Worm (Caenorhabditis elegans) whole organism, L4 larva: ENCODE results near the gene K08H2.7.

Experiments
- D1046.2 ChIP-seq: fragments of 200-800 bp; sonication (Bioruptor generic); IDR thresholded peaks from 2 replicates; pipeline ENCODE4 v1.3.6; 2022; ENCODE audit warnings: missing genetic modification characterization, missing compliant biosample characterization
- F26F4.8 ChIP-seq: fragments of 200-800 bp; sonication (Bioruptor generic); conservative IDR thresholded peaks from 2 replicates; pipeline ENCODE4 v1.3.6; 2022; ENCODE audit warnings: missing genetic modification characterization, missing compliant biosample characterization
- F37D6.2 ChIP-seq: sonication (generic microtip); optimal IDR thresholded peaks from 2 replicates; lab custom pipeline; 2016; ENCODE audit warnings: mild to moderate bottlenecking, missing genetic modification characterization, missing compliant biosample characterization
- F49E8.2 ChIP-seq: sonication (generic microtip); optimal IDR thresholded peaks from 2 replicates; lab custom pipeline; 2016; ENCODE audit warnings: missing compliant biosample characterization, mild to moderate bottlenecking, missing genetic modification characterization, borderline replicate concordance
- Y5F2A.4 ChIP-seq: fragments of 200-800 bp; sonication (Bioruptor generic); optimal IDR thresholded peaks from 2 replicates; lab custom pipeline; 2018; ENCODE audit warnings: mild to moderate bottlenecking, missing genetic modification characterization, missing compliant biosample characterization
- Y75B8A.6 ChIP-seq: fragments of 200-800 bp; sonication (Bioruptor generic); IDR thresholded peaks from 2 replicates; pipeline ENCODE4 v1.3.6; 2022; ENCODE audit warnings: missing genetic modification reagents, missing genetic modification characterization, missing compliant biosample characterization
- aha-1 ChIP-seq: fragments of 150-350 bp; peaks from one replicate; lab custom pipeline; 2014; ENCODE audit warnings: missing biosample characterization, missing genetic modification characterization
- ama-1 ChIP-seq: fragments of 150-350 bp; optimal IDR thresholded peaks from 2 replicates; lab custom pipeline; 2014; ENCODE audit warnings: inconsistent platforms, mixed read lengths
- ceh-20 ChIP-seq: fragments of 200-800 bp; sonication (Bioruptor generic); IDR thresholded peaks from 2 replicates; pipeline ENCODE4 v1.3.6; 2022; ENCODE audit warnings: missing genetic modification reagents, missing genetic modification characterization, missing compliant biosample characterization
- ceh-28 ChIP-seq: fragments of 150-350 bp; optimal IDR thresholded peaks from 2 replicates; lab custom pipeline; 2014; ENCODE audit warnings: missing biosample characterization, missing genetic modification reagents, missing genetic modification characterization
- ceh-32 ChIP-seq: sonication (generic microtip); optimal IDR thresholded peaks from 2 replicates; lab custom pipeline; 2016; ENCODE audit warnings: mild to moderate bottlenecking, missing genetic modification characterization, missing compliant biosample characterization; ENCODE audit not compliant: poor library complexity
- ceh-82 ChIP-seq: sonication (generic microtip); optimal IDR thresholded peaks from 2 replicates; lab custom pipeline; 2017; ENCODE audit warnings: missing biosample characterization, missing genetic modification characterization
- daf-16 ChIP-seq, 3 experiments: sonication (generic microtip); optimal IDR thresholded peaks; 2 replicates each; lab custom pipeline; 2016 to 2017; ENCODE audit warnings: missing genetic modification characterization in 3 of 3, missing genetic modification reagents in 3 of 3, mild to moderate bottlenecking in 2 of 3, missing compliant biosample characterization in 2 of 3, missing biosample characterization in 1 of 3, moderate library complexity in 1 of 3
- daf-8 ChIP-seq: fragments of 200-800 bp; sonication (Bioruptor generic); IDR thresholded peaks from 2 replicates; pipeline ENCODE4 v1.3.6; 2022; ENCODE audit warnings: missing genetic modification characterization, missing compliant biosample characterization
- dpl-1 ChIP-seq: fragments of 150-350 bp; optimal IDR thresholded peaks from 2 replicates; lab custom pipeline; 2014; ENCODE audit warnings: missing biosample characterization, missing genetic modification reagents, missing genetic modification characterization
- lim-7 ChIP-seq: fragments of 200-800 bp; sonication (Bioruptor generic); IDR thresholded peaks from 2 replicates; pipeline ENCODE4 v1.3.6; 2022; ENCODE audit warnings: missing genetic modification characterization, missing compliant biosample characterization
- lin-13 ChIP-seq: fragments of 150-350 bp; optimal IDR thresholded peaks from 2 replicates; lab custom pipeline; 2014; ENCODE audit warnings: missing biosample characterization, missing genetic modification reagents, missing genetic modification characterization
- lin-15B ChIP-seq: fragments of 150-350 bp; sonication (generic microtip); optimal IDR thresholded peaks from 3 replicates; lab custom pipeline; 2014; ENCODE audit warnings: missing biosample characterization, missing genetic modification characterization
- lin-29 ChIP-seq: fragments of 200-800 bp; sonication (Bioruptor generic); IDR thresholded peaks from 2 replicates; pipeline ENCODE4 v1.3.6; 2022; ENCODE audit warnings: missing genetic modification reagents, missing genetic modification characterization, missing compliant biosample characterization
- lir-3 ChIP-seq: sonication (generic microtip); optimal IDR thresholded peaks from 2 replicates; lab custom pipeline; 2016; ENCODE audit warnings: mild to moderate bottlenecking, missing genetic modification characterization, missing compliant biosample characterization
- mdl-1 ChIP-seq, 2 experiments: fragments of 150-350 bp in 1 of 2; sonication (generic microtip) in 1 of 2; optimal IDR thresholded peaks; 2 replicates each; lab custom pipeline; 2014 to 2017; ENCODE audit warnings: missing biosample characterization in 2 of 2, missing genetic modification characterization in 2 of 2
- mdt-29 ChIP-seq: fragments of 200-800 bp; sonication (Bioruptor generic); IDR thresholded peaks from 2 replicates; pipeline ENCODE4 v1.3.6; 2022; ENCODE audit warnings: missing genetic modification reagents, missing genetic modification characterization, missing compliant biosample characterization
- mes-2 ChIP-seq: sonication (generic microtip); optimal IDR thresholded peaks from 2 replicates; lab custom pipeline; 2016; ENCODE audit warnings: missing genotype, mild to moderate bottlenecking, missing genetic modification characterization, missing compliant biosample characterization; ENCODE audit not compliant: poor library complexity, severe bottlenecking
- nhr-10 ChIP-seq: fragments of 150-350 bp; optimal IDR thresholded peaks from 2 replicates; lab custom pipeline; 2014; ENCODE audit warnings: missing biosample characterization, missing genetic modification characterization
- nhr-28 ChIP-seq: fragments of 150-350 bp; optimal IDR thresholded peaks from 2 replicates; lab custom pipeline; 2014; ENCODE audit warnings: missing biosample characterization, missing genetic modification characterization
- nhr-41 ChIP-seq: fragments of 200-800 bp; sonication (Bioruptor generic); IDR thresholded peaks from 2 replicates; pipeline ENCODE4 v1.3.6; 2022; ENCODE audit warnings: missing genetic modification reagents, missing genetic modification characterization, missing compliant biosample characterization
- nhr-48 ChIP-seq: sonication (generic microtip); optimal IDR thresholded peaks from 2 replicates; lab custom pipeline; 2016; ENCODE audit warnings: mild to moderate bottlenecking, missing genetic modification characterization, missing compliant biosample characterization
- nhr-76 ChIP-seq: fragments of 150-350 bp; optimal IDR thresholded peaks from 2 replicates; lab custom pipeline; 2014; ENCODE audit warnings: missing biosample characterization, missing genetic modification characterization
- rbr-2 ChIP-seq: sonication (generic microtip); optimal IDR thresholded peaks from 2 replicates; lab custom pipeline; 2016; ENCODE audit warnings: missing genotype, missing genetic modification characterization, missing compliant biosample characterization
- sdz-12 ChIP-seq: fragments of 200-800 bp; sonication (Bioruptor generic); optimal IDR thresholded peaks from 2 replicates; lab custom pipeline; 2018; ENCODE audit warnings: mild to moderate bottlenecking, missing genetic modification characterization, missing compliant biosample characterization
- spr-3 ChIP-seq: fragments of 200-800 bp; sonication (Bioruptor generic); optimal IDR thresholded peaks from 2 replicates; lab custom pipeline; 2018; ENCODE audit warnings: mild to moderate bottlenecking, missing genetic modification characterization, missing compliant biosample characterization
- vab-7 ChIP-seq: fragments of 200-800 bp; sonication (Bioruptor generic); IDR thresholded peaks from 2 replicates; pipeline ENCODE4 v1.3.6; 2022; ENCODE audit warnings: missing genetic modification reagents, missing genetic modification characterization, missing compliant biosample characterization
- zfp-2 ChIP-seq: sonication (generic microtip); optimal IDR thresholded peaks from 2 replicates; lab custom pipeline; 2016; ENCODE audit warnings: mild to moderate bottlenecking, missing genetic modification characterization, missing compliant biosample characterization
- zfp-3 ChIP-seq: fragments of 200-800 bp; sonication (Bioruptor generic); conservative IDR thresholded peaks from 2 replicates; pipeline ENCODE4 v1.3.6; 2022; ENCODE audit warnings: missing genetic modification reagents, missing genetic modification characterization, missing compliant biosample characterization
- ztf-7 ChIP-seq: fragments of 150-350 bp; optimal IDR thresholded peaks from 2 replicates; lab custom pipeline; 2014; ENCODE audit warnings: missing biosample characterization, missing genetic modification characterization

K08H2.7 gene

ce11 chrX:13248265-13248664 is at the start of gene K08H2.7:
TSS of gene K08H2.7 (minus strand) at chrX:13248437.
- TF ChIP-seq aha-1 (tag; lab: Kevin White, UChicago) = peak; percentile 11
- no peak for TF ChIP-seq nhr-41 (GFP tag; lab: Robert Waterston, UW)
- TF ChIP-seq F37D6.2 (tag; lab: Kevin White, UChicago) = no peak
- no peak for TF ChIP-seq zfp-3 (GFP tag; lab: Robert Waterston, UW)
- TF ChIP-seq D1046.2 = no peak

DNA sequence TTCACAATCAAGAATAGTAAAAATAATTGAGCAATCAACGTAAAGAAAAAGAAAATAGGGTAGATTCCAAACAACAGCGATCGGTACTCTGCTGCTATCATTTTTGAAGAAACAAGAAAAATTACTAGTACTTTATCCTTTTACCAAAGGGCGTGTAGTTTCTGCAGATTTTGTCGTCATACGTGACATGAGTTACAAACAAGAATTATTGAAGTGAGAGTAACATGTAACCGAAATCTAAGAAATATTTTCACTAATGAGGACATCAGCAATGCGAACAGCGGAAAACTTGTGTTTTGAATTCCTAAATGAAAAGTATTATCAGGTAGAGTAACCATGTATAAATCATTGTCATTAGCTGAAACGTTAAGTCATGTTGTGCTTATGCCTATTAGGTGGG is 46.4 kb upstream of the K08H2.7 start, which contains the start of gene srd-36:
srd-36 (minus strand) TSS at position 101 of the 400 bp plus-strand sequence.
- TF ChIP-seq nhr-10 (no peak), mdt-29 (GFP tag; lab: Robert Waterston, UW) (no peak), Y75B8A.6 (GFP tag; lab: Robert Waterston, UW) (no peak), lin-29 (GFP tag; lab: Robert Waterston, UW) (no peak), ceh-32 (tag; lab: Kevin White, UChicago) (no peak), lim-7 (no peak), vab-7 (no peak), lin-13 (no peak), Y5F2A.4 (GFP tag; lab: Kevin White, UChicago) (no peak), sdz-12 (no peak), ama-1 (lab: Kevin White, UChicago) (no peak), F26F4.8 (GFP tag; lab: Robert Waterston, UW) (no peak), lin-15B (no peak), ceh-82 (tag; lab: Kevin White, UChicago) (no peak), zfp-2 (tag; lab: Kevin White, UChicago) (no peak), nhr-48 (no peak), ceh-28 (tag; lab: Kevin White, UChicago) (no peak), ztf-7 (no peak), daf-8 (GFP tag; lab: Robert Waterston, UW) (no peak)

ce11 chrX:13293023-13293422 is 44.8 kb upstream of the K08H2.7 start:
- TF ChIP-seq rbr-2 (tag; lab: Kevin White, UChicago) (no peak), spr-3 (GFP tag; lab: Kevin White, UChicago) (no peak), vab-7 (0 out of 2 replicates have a peak, but pooled peaks have one; percentile 18), zfp-2 (tag; lab: Kevin White, UChicago) (no peak), lir-3 (tag; lab: Kevin White, UChicago) (peak; percentile 5), daf-16 (GFP tag; optimal IDR thresholded peaks at IDR 0.05; lab: Kevin White, UChicago) (peak in 1 of 2 experiments; percentile 54), daf-16 (tag; optimal IDR thresholded peaks at IDR 0.05; lab: Kevin White, UChicago) (no peak), ztf-7 (no peak), F26F4.8 (GFP tag; lab: Robert Waterston, UW) (0 out of 2 replicates have a peak, but pooled peaks have one; percentile 54), mdl-1 (tag; optimal IDR thresholded peaks at IDR 0.05; lab: Kevin White, UChicago) (no peak), nhr-76 (no peak), lim-7 (peak; percentile 47; the same call in 1 of the 2 replicates)
- TF ChIP-seq, all 104 proteins: peak for 5

- TF ChIP-seq F26F4.8 (GFP tag; lab: Robert Waterston, UW) (no peak), F49E8.2 (tag; lab: Kevin White, UChicago) (no peak), lin-13 (no peak), mes-2 (no peak), ceh-20 (GFP tag; lab: Robert Waterston, UW) (no peak), dpl-1 (no peak), nhr-28 (tag; lab: Kevin White, UChicago) (no peak)
- TF ChIP-seq, all 104 proteins: peak for 0
Measured at ce11 chrX:13291506-13291905, 43.3 kb upstream of the K08H2.7 start, which contains the start of gene srd-38. TSS of gene srd-38 (plus strand) at chrX:13291806.
